Fruit fly (Drosophila melanogaster) whole organism, adult: Measurements from ENCODE around the gene CG14891.

Source experiments
- CG1620 ChIP-seq: fragments of 200-800 bp; sonication (Bioruptor generic); optimal IDR thresholded peaks from 2 replicates; lab custom pipeline; 2016; ENCODE audit warnings: missing biosample characterization, missing genetic modification characterization
- CG5204 ChIP-seq: fragments of 200-800 bp; sonication (Bioruptor generic); optimal IDR thresholded peaks from 2 replicates; lab custom pipeline; 2016; ENCODE audit warnings: missing biosample characterization, missing genetic modification characterization
- cnc ChIP-seq, 2 experiments: fragments of >200 bp; optimal IDR thresholded peaks; 2 replicates each; lab custom pipeline; 2017
- kay ChIP-seq: fragments of 200-800 bp; sonication (Bioruptor generic); peaks from one replicate; lab custom pipeline; 2016; ENCODE audit warnings: missing biosample characterization, missing genetic modification characterization, borderline replicate concordance
- pad ChIP-seq: fragments of 200-800 bp; sonication (Bioruptor generic); optimal IDR thresholded peaks from 3 replicates; lab custom pipeline; 2017; ENCODE audit warnings: missing biosample characterization, missing genetic modification characterization, mild to moderate bottlenecking, moderate library complexity, missing genetic modification reagents
- tj ChIP-seq: fragments of 200-800 bp; sonication (Bioruptor generic); optimal IDR thresholded peaks from 3 replicates; lab custom pipeline; 2017; ENCODE audit warnings: missing biosample characterization, mild to moderate bottlenecking, missing genetic modification characterization, moderate library complexity

DNA sequence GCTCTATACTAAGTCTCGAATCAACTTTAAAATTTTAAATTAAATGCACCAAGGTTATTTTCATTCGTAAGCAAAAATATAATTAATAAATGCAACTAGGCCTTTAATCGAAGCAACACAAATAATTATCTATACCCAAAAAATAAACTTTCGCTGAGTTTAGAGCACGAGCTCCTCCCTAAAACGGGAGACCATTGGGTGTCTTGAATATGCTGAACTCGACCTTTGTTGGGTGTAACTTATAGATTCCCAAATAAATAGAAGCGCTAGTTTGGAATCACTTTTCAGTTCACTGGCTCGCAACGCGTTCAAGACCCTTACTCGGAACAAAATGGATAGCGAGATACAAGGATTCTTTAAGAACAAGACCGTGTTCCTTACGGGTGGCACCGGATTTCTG is 46.3 kb downstream of the CG14891 start, which contains the start of gene CG17560:
- TF ChIP-seq tj (GFP tag; lab: Kevin White, UChicago) (no peak), CG5204 (GFP tag; lab: Kevin White, UChicago) (peak; percentile 26), CG1620 (GFP tag; lab: Kevin White, UChicago) (no peak), pad (GFP tag; lab: Kevin White, UChicago) (no peak), cnc (optimal IDR thresholded peaks at IDR 0.05; lab: Kevin White, UChicago) (no peak), kay (GFP tag; lab: Kevin White, UChicago) (no peak)
